Worm (Caenorhabditis elegans) whole organism, mixed stage, embryonic: ENCODE data around the gene C17B7.15.

Experiments
- elt-1 ChIP-seq: sonication (generic microtip); optimal IDR thresholded peaks from 2 replicates; lab custom pipeline; 2017; ENCODE audit warnings: missing genetic modification characterization, mild to moderate bottlenecking, missing compliant biosample characterization, antibody characterized with exemption, moderate library complexity, borderline replicate concordance; ENCODE audit not compliant: insufficient read depth
- nhr-28 ChIP-seq: fragments of 150-350 bp; optimal IDR thresholded peaks from 2 replicates; lab custom pipeline; 2014; ENCODE audit warnings: missing biosample characterization, missing genetic modification characterization
- nhr-76 ChIP-seq: sonication (generic microtip); optimal IDR thresholded peaks from 2 replicates; lab custom pipeline; 2017; ENCODE audit warnings: missing biosample characterization, missing genetic modification characterization
- sptf-1 ChIP-seq: sonication (generic microtip); optimal IDR thresholded peaks from 2 replicates; lab custom pipeline; 2017; ENCODE audit warnings: mild to moderate bottlenecking, missing genetic modification characterization, moderate library complexity, missing compliant biosample characterization
- ztf-11 ChIP-seq: fragments of 150-350 bp; optimal IDR thresholded peaks from 2 replicates; lab custom pipeline; 2014; ENCODE audit warnings: missing biosample characterization, missing genetic modification characterization

DNA sequence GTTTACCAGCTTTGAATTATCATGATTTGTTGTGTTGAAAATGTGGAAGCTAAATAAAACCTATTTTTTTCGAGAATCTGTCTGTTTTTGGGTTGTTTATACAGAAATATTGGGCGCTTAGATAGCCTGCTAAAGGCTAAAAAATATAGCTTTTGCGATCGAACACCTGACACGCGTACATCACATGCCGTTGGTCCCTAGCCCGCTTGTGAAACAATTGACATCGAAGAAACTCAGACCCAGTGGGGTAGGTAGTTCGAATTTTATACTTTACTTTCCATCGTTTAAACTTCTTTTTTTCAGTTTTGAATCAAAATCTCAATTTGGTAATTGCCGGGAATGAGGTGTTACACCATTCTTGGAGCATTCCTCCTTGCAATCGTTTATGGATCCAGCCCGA is 11.0 kb upstream of the C17B7.15 start, which contains the start of gene C17B7.4:
- TF ChIP-seq elt-1 (no peak), nhr-28 (no peak), nhr-76 (no peak), ztf-11 (no peak), sptf-1 (tag; lab: Kevin White, UChicago) (no peak)
